Fruit fly (Drosophila melanogaster): ENCODE data around the gene CG15638.

- TF ChIP-seq usp (GFP tag; optimal IDR thresholded peaks at IDR 0.05) (no peak), Hnf4 (GFP tag; optimal IDR thresholded peaks at IDR 0.05) (no peak)
Measured at dm6 chr2L:13531785-13532184, 3.8 kb downstream of the CG15638 start, which contains the start of gene CG33644.
